Worm (Caenorhabditis elegans) whole organism, young adult: Measurements from ENCODE around the gene C49C8.3.

ENCODE experiments used
- C06A6.2 ChIP-seq: fragments of 200-800 bp; sonication (Bioruptor generic); conservative IDR thresholded peaks from 2 replicates; pipeline ENCODE4 v1.3.6; 2022; ENCODE audit warnings: missing genetic modification characterization, missing compliant biosample characterization
- F10E7.11 ChIP-seq: sonication (generic microtip); optimal IDR thresholded peaks from 2 replicates; lab custom pipeline; 2017; ENCODE audit warnings: mild to moderate bottlenecking, missing genetic modification characterization, moderate library complexity, missing compliant biosample characterization
- F37B4.10 ChIP-seq: fragments of 200-800 bp; sonication (Bioruptor generic); IDR thresholded peaks from 2 replicates; pipeline ENCODE4 v1.3.6; 2022; ENCODE audit warnings: missing genetic modification characterization, missing compliant biosample characterization
- F39B2.1 ChIP-seq: fragments of 200-800 bp; sonication (Bioruptor generic); IDR thresholded peaks from 2 replicates; pipeline ENCODE4 v1.3.6; 2022; ENCODE audit warnings: missing genetic modification reagents, missing genetic modification characterization, missing compliant biosample characterization
- F49E8.2 ChIP-seq: sonication (generic microtip); optimal IDR thresholded peaks from 3 replicates; lab custom pipeline; 2017; ENCODE audit warnings: missing genetic modification characterization, mild to moderate bottlenecking, missing compliant biosample characterization, antibody characterized with exemption, moderate library complexity; ENCODE audit not compliant: insufficient read depth
- T07F8.4 ChIP-seq: sonication (generic microtip); optimal IDR thresholded peaks from 2 replicates; lab custom pipeline; 2016; ENCODE audit warnings: mild to moderate bottlenecking, missing genetic modification characterization, moderate library complexity, missing compliant biosample characterization
- T26A5.8 ChIP-seq: sonication (generic microtip); optimal IDR thresholded peaks from 2 replicates; lab custom pipeline; 2016; ENCODE audit warnings: missing genetic modification characterization, missing compliant biosample characterization
- Y56A3A.18 ChIP-seq: fragments of 200-800 bp; sonication (Bioruptor generic); IDR thresholded peaks from 2 replicates; pipeline ENCODE4 v1.3.6; 2022; ENCODE audit warnings: missing genetic modification reagents, missing genetic modification characterization, missing compliant biosample characterization
- Y79H2A.3 ChIP-seq: fragments of 200-800 bp; sonication (Bioruptor generic); conservative IDR thresholded peaks from 2 replicates; pipeline ENCODE4 v1.3.6; 2022; ENCODE audit warnings: missing genetic modification reagents, missing genetic modification characterization, missing compliant biosample characterization
- ZK185.1 ChIP-seq: sonication (generic microtip); optimal IDR thresholded peaks from 2 replicates; lab custom pipeline; 2016; ENCODE audit warnings: mild to moderate bottlenecking, missing genetic modification characterization, missing compliant biosample characterization; ENCODE audit not compliant: poor library complexity, severe bottlenecking
- aptf-2 ChIP-seq: fragments of 200-800 bp; sonication (Bioruptor generic); conservative IDR thresholded peaks from 2 replicates; pipeline ENCODE4 v1.3.6; 2022; ENCODE audit warnings: missing genetic modification reagents, missing genetic modification characterization, missing compliant biosample characterization
- cebp-2 ChIP-seq: fragments of 200-800 bp; sonication (Bioruptor generic); IDR thresholded peaks from 2 replicates; pipeline ENCODE4 v1.3.6; 2022; ENCODE audit warnings: missing genetic modification characterization, missing compliant biosample characterization
- ceh-27 ChIP-seq: fragments of 200-800 bp; sonication (Bioruptor generic); optimal IDR thresholded peaks from 2 replicates; lab custom pipeline; 2018; ENCODE audit warnings: mild to moderate bottlenecking, missing genetic modification characterization, moderate library complexity, missing compliant biosample characterization
- ceh-40 ChIP-seq: fragments of 200-800 bp; sonication (Bioruptor generic); IDR thresholded peaks from 2 replicates; pipeline ENCODE4 v1.3.6; 2022; ENCODE audit warnings: missing genetic modification characterization, missing compliant biosample characterization
- dpl-1 ChIP-seq: fragments of 150-350 bp; optimal IDR thresholded peaks from 2 replicates; lab custom pipeline; 2014; ENCODE audit warnings: missing biosample characterization, missing genetic modification reagents, missing genetic modification characterization
- efl-1 ChIP-seq: fragments of 150-350 bp; optimal IDR thresholded peaks from 2 replicates; lab custom pipeline; 2014; ENCODE audit warnings: missing biosample characterization, missing genetic modification reagents, missing genetic modification characterization
- ekl-4 ChIP-seq: fragments of 200-800 bp; sonication (Bioruptor generic); IDR thresholded peaks from 2 replicates; pipeline ENCODE4 v1.3.6; 2022; ENCODE audit warnings: missing genetic modification reagents, missing genetic modification characterization, missing compliant biosample characterization
- him-1 ChIP-seq: sonication (generic microtip); optimal IDR thresholded peaks from 2 replicates; lab custom pipeline; 2016; ENCODE audit warnings: missing genotype, missing genetic modification reagents, missing genetic modification characterization, missing compliant biosample characterization
- hmg-20 ChIP-seq: fragments of 200-800 bp; sonication (Bioruptor generic); IDR thresholded peaks from 2 replicates; pipeline ENCODE4 v1.3.6; 2022; ENCODE audit warnings: missing genetic modification reagents, missing genetic modification characterization, missing compliant biosample characterization
- hsf-1 ChIP-seq: fragments of 200-800 bp; sonication (Bioruptor generic); IDR thresholded peaks from 2 replicates; pipeline ENCODE4 v1.3.6; 2022; ENCODE audit warnings: missing genetic modification reagents, missing genetic modification characterization, missing compliant biosample characterization
- let-526 ChIP-seq: fragments of 200-800 bp; sonication (Bioruptor generic); IDR thresholded peaks from 2 replicates; pipeline ENCODE4 v1.3.6; 2022; ENCODE audit warnings: missing genetic modification reagents, missing genetic modification characterization, missing compliant biosample characterization
- madf-8 ChIP-seq: fragments of 200-800 bp; sonication (Bioruptor generic); conservative IDR thresholded peaks from 2 replicates; pipeline ENCODE4 v1.3.6; 2022; ENCODE audit warnings: missing genetic modification reagents, missing genetic modification characterization, missing compliant biosample characterization
- mel-28 ChIP-seq: sonication (generic microtip); optimal IDR thresholded peaks from 2 replicates; lab custom pipeline; 2016; ENCODE audit warnings: borderline replicate concordance, mild to moderate bottlenecking, missing genetic modification characterization, missing compliant biosample characterization
- nfya-1 ChIP-seq: sonication (generic microtip); optimal IDR thresholded peaks from 2 replicates; lab custom pipeline; 2017; ENCODE audit warnings: antibody characterized with exemption, missing compliant biosample characterization, missing genetic modification characterization, borderline replicate concordance; ENCODE audit not compliant: insufficient read depth
- nfyb-1 ChIP-seq: fragments of 200-800 bp; sonication (Bioruptor generic); IDR thresholded peaks from 2 replicates; pipeline ENCODE4 v1.3.6; 2022; ENCODE audit warnings: missing genetic modification reagents, missing genetic modification characterization, missing compliant biosample characterization
- nhr-80 ChIP-seq: sonication (generic microtip); optimal IDR thresholded peaks from 2 replicates; lab custom pipeline; 2016; ENCODE audit warnings: missing genetic modification characterization, missing compliant biosample characterization
- pbrm-1 ChIP-seq: fragments of 200-800 bp; sonication (Bioruptor generic); IDR thresholded peaks from 2 replicates; pipeline ENCODE4 v1.3.6; 2022; ENCODE audit warnings: missing genetic modification reagents, missing genetic modification characterization, missing compliant biosample characterization
- sdz-38 ChIP-seq: sonication (generic microtip); optimal IDR thresholded peaks from 2 replicates; lab custom pipeline; 2016; ENCODE audit warnings: missing genotype, missing genetic modification characterization, missing compliant biosample characterization
- snpc-1.1 ChIP-seq: sonication (generic microtip); optimal IDR thresholded peaks from 2 replicates; lab custom pipeline; 2017; ENCODE audit warnings: missing genetic modification characterization, mild to moderate bottlenecking, missing compliant biosample characterization, antibody characterized with exemption, moderate library complexity, missing genotype, missing genetic modification reagents; ENCODE audit not compliant: insufficient read depth
- snpc-3.4 ChIP-seq: sonication (generic microtip); optimal IDR thresholded peaks from 2 replicates; lab custom pipeline; 2017; ENCODE audit warnings: missing genetic modification characterization, mild to moderate bottlenecking, missing compliant biosample characterization, antibody characterized with exemption, moderate library complexity, missing genotype, missing genetic modification reagents
- unc-62 ChIP-seq: fragments of 150-350 bp; optimal IDR thresholded peaks from 2 replicates; lab custom pipeline; 2014; ENCODE audit warnings: missing biosample characterization, missing genetic modification reagents, missing genetic modification characterization
- xnd-1 ChIP-seq: sonication (generic microtip); optimal IDR thresholded peaks from 2 replicates; lab custom pipeline; 2016; ENCODE audit warnings: missing genotype, missing genetic modification reagents, missing genetic modification characterization, missing compliant biosample characterization
- ztf-25 ChIP-seq: fragments of 200-800 bp; sonication (Bioruptor generic); IDR thresholded peaks from 2 replicates; pipeline ENCODE4 v1.3.6; 2022; ENCODE audit warnings: missing genetic modification reagents, missing genetic modification characterization, missing compliant biosample characterization
- ztf-26 ChIP-seq: sonication (generic microtip); optimal IDR thresholded peaks from 2 replicates; lab custom pipeline; 2017; ENCODE audit warnings: missing genetic modification characterization, missing compliant biosample characterization

The C49C8.3 gene

ce11 chrIV:8597504-8597903 is 47.0 kb upstream of the C49C8.3 start:
- TF ChIP-seq sdz-38: no peak
- no peak for TF ChIP-seq nfyb-1 (GFP tag; lab: Robert Waterston, UW)
- no peak for TF ChIP-seq him-1
- TF ChIP-seq cebp-2 (GFP tag; lab: Robert Waterston, UW): no peak
- TF ChIP-seq ZK185.1 (tag; lab: Kevin White, UChicago): no peak
- no peak for TF ChIP-seq C06A6.2
- TF ChIP-seq efl-1 (GFP tag; lab: Kevin White, UChicago): no peak

ce11 chrIV:8600712-8601330 is 43.7 kb upstream of the C49C8.3 start, which contains the start of gene Y59H11AR.4:
Y59H11AR.4 (minus strand) TSS chrIV:8600762.
- TF ChIP-seq ceh-27 (GFP tag; lab: Kevin White, UChicago) (no peak), xnd-1 (tag; lab: Kevin White, UChicago) (no peak), mel-28 (tag; lab: Kevin White, UChicago) (no peak), nhr-80 (tag; lab: Kevin White, UChicago) (no peak), F37B4.10 (no peak), madf-8 (GFP tag; lab: Robert Waterston, UW) (no peak), T26A5.8 (no peak), C06A6.2 (no peak), T07F8.4 (tag; lab: Kevin White, UChicago) (no peak), nfya-1 (no peak), ztf-25 (GFP tag; lab: Robert Waterston, UW) (no peak), F49E8.2 (no peak)

ce11 chrIV:8602877-8603276 is 41.7 kb upstream of the C49C8.3 start, which contains the start of gene Y59H11AR.10:
Y59H11AR.10 (plus strand) TSS chrIV:8603177.
- TF ChIP-seq ztf-26 (tag; lab: Kevin White, UChicago): no peak
- no peak for TF ChIP-seq hsf-1
- TF ChIP-seq F10E7.11 (tag; lab: Kevin White, UChicago): no peak
- no peak for TF ChIP-seq let-526 (GFP tag; lab: Robert Waterston, UW)
- no peak for TF ChIP-seq Y79H2A.3

DNA sequence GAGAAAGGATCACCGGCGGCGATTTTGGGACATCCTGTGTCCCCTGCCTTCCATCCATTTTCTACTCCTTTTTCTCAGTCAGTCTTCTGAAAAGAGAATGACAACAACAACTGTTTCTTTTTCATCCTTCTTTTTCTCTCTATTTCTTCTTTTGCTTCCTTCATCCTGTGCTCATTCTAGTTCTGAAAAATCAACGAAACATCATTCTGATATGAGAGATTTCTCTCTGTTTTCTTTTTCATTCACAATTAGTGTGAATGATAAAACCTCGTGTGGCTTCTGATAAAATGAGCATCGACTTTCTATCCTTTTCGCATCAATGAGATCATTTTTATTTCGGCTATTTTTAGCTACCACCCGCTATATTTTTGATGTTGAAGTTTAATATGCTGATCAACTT is 39.3 kb upstream of the C49C8.3 start:
- TF ChIP-seq snpc-1.1 (no peak), F49E8.2 (no peak), ekl-4 (GFP tag; lab: Robert Waterston, UW) (no peak), F39B2.1 (GFP tag; lab: Robert Waterston, UW) (no peak), snpc-3.4 (tag; lab: Kevin White, UChicago) (no peak), dpl-1 (GFP tag; lab: Kevin White, UChicago) (no peak), him-1 (no peak), ceh-40 (GFP tag; lab: Robert Waterston, UW) (no peak), pbrm-1 (no peak), sdz-38 (no peak), unc-62 (GFP tag; lab: Kevin White, UChicago) (no peak), Y56A3A.18 (GFP tag; lab: Robert Waterston, UW) (no peak), hsf-1 (no peak), hmg-20 (GFP tag; lab: Robert Waterston, UW) (no peak), aptf-2 (GFP tag; lab: Robert Waterston, UW) (no peak), F37B4.10 (no peak)
